Fruit fly (Drosophila melanogaster): ENCODE data around the gene CG13458.

Gene CG13458

dm6 chr3L:15104849-15105555 lies 8.4 kb upstream of the CG13458 start (continued):
- TF ChIP-seq nerfin-1 (tag; optimal IDR thresholded peaks at IDR 0.05) (no peak), cas (GFP tag; IDR thresholded peaks at IDR 0.05) (no peak), CG2199 (GFP tag; IDR thresholded peaks at IDR 0.05) (no peak), CTCF (GFP tag; optimal IDR thresholded peaks at IDR 0.05) (no peak), CG13296 (GFP tag; optimal IDR thresholded peaks at IDR 0.05) (peak; percentile 46), chif (GFP tag; optimal IDR thresholded peaks at IDR 0.05) (peak; percentile 20 to 44), bcd (GFP tag; optimal IDR thresholded peaks at IDR 0.05) (peak; percentile 52), CG4730 (GFP tag; IDR thresholded peaks at IDR 0.05) (no peak; the same call in 1 of the 2 replicates), CG10147 (GFP tag; optimal IDR thresholded peaks at IDR 0.05) (peak; percentile 35), Dip3 (GFP tag; optimal IDR thresholded peaks at IDR 0.05) (peak; percentile 38), fd3F (GFP tag; optimal IDR thresholded peaks at IDR 0.05) (peak; percentile 44), CG15514 (GFP tag; optimal IDR thresholded peaks at IDR 0.05) (no peak), Dref (GFP tag; IDR thresholded peaks at IDR 0.05) (no peak), HLH4C (GFP tag; IDR thresholded peaks at IDR 0.05; ENCODE audit: partially characterized antibody) (no peak), jigr1 (GFP tag; IDR thresholded peaks at IDR 0.05) (peak; percentile 49; the same call in 1 of the 3 replicates), dm (GFP tag; optimal IDR thresholded peaks at IDR 0.05) (no peak), Kr (GFP tag; optimal IDR thresholded peaks at IDR 0.05) (no peak), BtbVII (GFP tag; optimal IDR thresholded peaks at IDR 0.05) (peak; percentile 27), eyg (GFP tag; optimal IDR thresholded peaks at IDR 0.05) (peak; percentile 33), CG30403 (GFP tag; optimal IDR thresholded peaks at IDR 0.05) (peak; percentile 74), Antp (GFP tag; optimal IDR thresholded peaks at IDR 0.05) (peak; percentile 72), CG17361 (GFP tag; IDR thresholded peaks at IDR 0.05) (peak; percentile 70; the same call in 2 of the 3 replicates), CG11247 (GFP tag; IDR thresholded peaks at IDR 0.05) (peak; percentile 51), CG2875 (GFP tag; optimal IDR thresholded peaks at IDR 0.05) (no peak), Lim3 (GFP tag; IDR thresholded peaks at IDR 0.05) (no peak), pzg (GFP tag; optimal IDR thresholded peaks at IDR 0.05) (no peak), Doc2 (GFP tag; IDR thresholded peaks at IDR 0.05) (no peak), Ada2b (GFP tag; IDR thresholded peaks at IDR 0.05) (no peak), Hr3 (GFP tag; optimal IDR thresholded peaks at IDR 0.05) (peak; percentile 31), lmd (GFP tag; IDR thresholded peaks at IDR 0.05) (peak; percentile 68), Hsf (GFP tag; optimal IDR thresholded peaks at IDR 0.05) (peak; percentile 68), hkb (optimal IDR thresholded peaks at IDR 0.05) (no peak), hkb (GFP tag; IDR thresholded peaks at IDR 0.05) (peak; percentile 53), CG10321 (GFP tag; IDR thresholded peaks at IDR 0.05) (no peak), CG3281 (GFP tag; optimal IDR thresholded peaks at IDR 0.05) (peak; percentile 43), CG16815 (GFP tag; optimal IDR thresholded peaks at IDR 0.05) (peak; percentile 13), rib (GFP tag; IDR thresholded peaks at IDR 0.05) (peak; percentile 27; the same call in 1 of the 2 replicates), Fer2 (tag; optimal IDR thresholded peaks at IDR 0.05) (peak; percentile 12), en (GFP tag; optimal IDR thresholded peaks at IDR 0.05) (peak; percentile 2), CG6813 (GFP tag; optimal IDR thresholded peaks at IDR 0.05) (peak; percentile 31), slp2 (GFP tag; optimal IDR thresholded peaks at IDR 0.05) (peak; percentile 50), Mrtf (GFP tag; IDR thresholded peaks at IDR 0.05) (0 out of 3 replicates have a peak, but pooled peaks have one; percentile 22), CG7271 (tag; optimal IDR thresholded peaks at IDR 0.05) (no peak), CG1647 (GFP tag; optimal IDR thresholded peaks at IDR 0.05) (no peak), stc (GFP tag; IDR thresholded peaks at IDR 0.05) (peak; percentile 60), CG4617 (GFP tag; optimal IDR thresholded peaks at IDR 0.05; ENCODE audit: borderline replicate concordance) (no peak), Bgb (GFP tag; IDR thresholded peaks at IDR 0.05; ENCODE audit: partially characterized antibody) (no peak), pfk (GFP tag; optimal IDR thresholded peaks at IDR 0.05) (no peak), tll (GFP tag; optimal IDR thresholded peaks at IDR 0.05) (no peak), slou (GFP tag; optimal IDR thresholded peaks at IDR 0.05) (peak; percentile 7)

Measured in whole organism, embryonic.